Fruit fly (Drosophila melanogaster) Kc167 (cell line): ENCODE measurements around the gene Nepl21.

ENCODE experiments used
- Myc ChIP-seq: fragments of >200 bp; optimal IDR thresholded peaks from 2 replicates; lab custom pipeline; 2017; ENCODE audit warnings: missing external identifiers
- Sin3A ChIP-seq: fragments of >200 bp; optimal IDR thresholded peaks from 2 replicates; lab custom pipeline; 2018; ENCODE audit warnings: missing external identifiers
- h ChIP-seq: fragments of >200 bp; optimal IDR thresholded peaks from 3 replicates; lab custom pipeline; 2018; ENCODE audit warnings: missing external identifiers
- insv ChIP-seq: fragments of >200 bp; optimal IDR thresholded peaks from 3 replicates; lab custom pipeline; 2018; ENCODE audit warnings: missing external identifiers
- psq ChIP-seq: fragments of >200 bp; optimal IDR thresholded peaks from 2 replicates; lab custom pipeline; 2017; ENCODE audit warnings: missing external identifiers
- ttk ChIP-seq: sonication (Bioruptor generic); optimal IDR thresholded peaks from 2 replicates; lab custom pipeline; 2017; ENCODE audit warnings: missing external identifiers

DNA sequence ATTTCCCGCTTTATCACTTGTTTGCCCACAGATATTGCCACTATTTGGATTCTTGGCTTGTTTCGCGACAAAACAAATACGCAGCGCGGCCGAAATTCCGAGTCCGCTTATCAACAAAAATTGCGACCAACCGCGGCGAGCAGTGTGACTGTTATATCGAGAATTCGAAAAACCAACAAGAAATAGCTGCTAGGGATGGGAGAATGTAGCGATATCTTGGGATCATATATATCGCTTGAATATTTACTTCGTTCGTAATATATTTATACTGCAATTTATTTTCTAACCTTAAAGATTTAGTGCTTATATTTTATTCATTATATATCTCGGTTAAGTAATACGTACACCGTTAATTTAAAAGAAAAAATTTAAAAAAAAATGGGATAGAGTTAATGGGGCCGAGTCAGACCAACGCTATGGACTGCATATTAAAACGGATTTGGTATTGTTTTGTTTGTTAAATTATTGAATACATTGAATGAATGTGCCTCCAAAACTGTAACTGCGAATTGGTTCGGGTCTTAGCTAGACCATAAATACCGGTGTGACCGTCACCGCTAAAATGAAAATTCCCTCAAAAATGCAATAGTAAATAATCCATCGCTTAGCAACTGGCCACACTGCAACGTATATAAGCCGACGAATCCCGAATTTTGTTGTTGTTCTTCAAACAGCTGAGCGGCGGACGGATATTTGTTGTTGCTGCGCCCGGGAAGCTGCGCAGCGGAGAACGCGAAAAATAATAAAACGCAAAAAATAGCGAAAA is 38.7 kb upstream of the Nepl21 start, which contains the start of the genes Apc and spg:
- TF ChIP-seq Sin3A (lab: Kevin White, UChicago) (no peak), Myc (no peak), psq (no peak), h (no peak), insv (lab: Kevin White, UChicago) (no peak), ttk (lab: Kevin White, UChicago) (no peak)
